Fruit fly (Drosophila melanogaster): ENCODE data around the gene Acp95EF.

Gene Acp95EF

DNA sequence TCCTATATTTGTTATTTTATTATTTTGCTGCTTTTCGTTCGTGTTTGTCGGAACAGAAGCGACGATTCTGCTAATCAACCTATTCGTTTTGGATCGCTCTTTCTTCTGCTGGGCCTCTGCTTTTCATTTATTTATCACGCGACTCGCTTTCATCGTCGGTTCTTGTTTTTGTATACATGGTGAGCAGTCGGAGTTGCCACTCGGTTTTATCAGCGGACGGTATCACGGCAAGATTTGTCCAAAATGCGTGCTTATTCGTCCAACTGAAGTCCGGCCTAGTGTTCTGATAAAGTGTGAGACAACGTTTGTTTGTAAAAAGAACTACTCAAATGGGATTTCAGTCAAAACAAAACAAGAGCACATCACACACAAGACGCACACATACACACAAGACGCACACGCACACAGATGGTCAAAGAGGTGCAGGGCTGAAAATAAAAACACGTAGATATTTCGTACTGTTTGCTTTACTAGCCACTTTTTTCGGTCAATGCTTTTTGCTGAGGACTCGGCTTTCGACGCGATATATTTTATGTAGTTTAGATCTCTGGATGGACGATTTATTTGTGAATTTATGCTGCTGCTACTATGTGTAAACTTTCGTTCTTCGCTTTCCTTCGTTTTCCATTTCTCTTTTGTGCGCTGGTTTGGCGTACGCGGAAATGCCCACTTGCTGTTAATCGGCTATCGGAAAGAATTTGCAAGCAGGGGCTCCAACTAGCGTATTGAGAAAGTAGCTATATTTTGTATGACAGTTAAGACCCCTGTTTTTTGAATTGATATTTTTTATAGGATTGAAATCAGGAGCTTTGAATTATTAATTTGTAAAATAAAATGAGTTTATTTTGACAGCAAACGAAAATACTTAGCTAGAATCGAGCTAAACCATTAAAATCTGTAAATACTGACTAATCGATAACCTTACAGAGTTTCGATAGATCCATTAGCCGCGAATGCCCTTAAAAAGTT is 7.2 kb upstream of the Acp95EF start, which contains the start of gene twin:
twin (minus strand) TSS at position 632 of the 969 bp plus-strand sequence.
- TF ChIP-seq CG17801 (GFP tag; optimal IDR thresholded peaks at IDR 0.05; ENCODE audit: partially characterized antibody): peak; percentile 46

DNA sequence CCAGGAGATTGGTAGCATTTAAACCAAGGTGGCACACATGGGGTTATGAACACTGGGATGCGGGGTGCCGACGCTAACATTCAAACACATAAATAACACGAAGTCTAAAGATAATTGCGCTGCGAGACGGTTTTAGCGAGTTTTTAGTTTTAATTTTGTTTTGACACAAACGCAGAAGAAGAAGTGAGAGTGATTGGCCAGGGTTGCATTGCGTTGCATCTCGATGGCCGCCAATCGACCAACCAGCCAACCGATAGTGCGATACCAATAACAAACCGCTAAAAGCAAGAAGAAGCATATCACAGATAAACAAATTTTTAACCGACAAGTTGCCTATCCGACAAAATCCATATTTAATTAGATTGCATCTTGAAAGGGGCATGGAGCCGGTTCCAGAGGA is 2.0 kb upstream of the Acp95EF start, which contains the start of the genes Spps and CG13609:
Spps (minus strand) TSS at position 191 of the 400 bp plus-strand sequence.
CG13609 (plus strand) TSS at position 280 of the 400 bp plus-strand sequence.
- peak; percentile 33 for TF ChIP-seq CG17801 (GFP tag; optimal IDR thresholded peaks at IDR 0.05; ENCODE audit: partially characterized antibody)

DNA sequence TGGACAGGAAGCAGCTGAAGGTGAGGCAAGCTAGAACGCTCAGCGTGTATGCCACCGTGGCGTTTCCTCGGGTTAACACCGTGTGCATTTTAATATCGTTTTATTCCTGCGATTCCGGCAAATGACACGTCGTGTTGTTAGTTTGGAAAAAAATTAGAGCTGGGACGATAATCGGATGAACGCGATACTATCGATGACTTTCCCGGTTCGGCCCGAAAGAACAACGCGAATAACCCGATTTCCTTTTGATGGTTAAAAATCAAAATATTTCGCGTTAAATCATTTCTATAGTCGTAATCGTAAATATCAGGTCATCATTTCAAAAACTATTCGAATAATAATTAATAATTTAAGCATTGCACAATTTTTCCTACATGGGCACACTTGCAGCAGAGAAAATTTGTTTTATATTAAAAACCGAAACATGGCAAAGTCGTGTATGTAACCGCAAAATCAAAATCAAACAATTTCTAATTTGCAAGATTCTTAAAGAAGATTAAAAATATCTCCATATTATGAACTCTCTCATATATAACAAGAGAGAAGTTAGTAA is 1.2 kb downstream of the Acp95EF start, which contains the start of gene Spase22-23:
Spase22-23 (minus strand) TSS at position 166 of the 553 bp plus-strand sequence.
- no peak for TF ChIP-seq CG17801 (GFP tag; optimal IDR thresholded peaks at IDR 0.05; ENCODE audit: partially characterized antibody)

DNA sequence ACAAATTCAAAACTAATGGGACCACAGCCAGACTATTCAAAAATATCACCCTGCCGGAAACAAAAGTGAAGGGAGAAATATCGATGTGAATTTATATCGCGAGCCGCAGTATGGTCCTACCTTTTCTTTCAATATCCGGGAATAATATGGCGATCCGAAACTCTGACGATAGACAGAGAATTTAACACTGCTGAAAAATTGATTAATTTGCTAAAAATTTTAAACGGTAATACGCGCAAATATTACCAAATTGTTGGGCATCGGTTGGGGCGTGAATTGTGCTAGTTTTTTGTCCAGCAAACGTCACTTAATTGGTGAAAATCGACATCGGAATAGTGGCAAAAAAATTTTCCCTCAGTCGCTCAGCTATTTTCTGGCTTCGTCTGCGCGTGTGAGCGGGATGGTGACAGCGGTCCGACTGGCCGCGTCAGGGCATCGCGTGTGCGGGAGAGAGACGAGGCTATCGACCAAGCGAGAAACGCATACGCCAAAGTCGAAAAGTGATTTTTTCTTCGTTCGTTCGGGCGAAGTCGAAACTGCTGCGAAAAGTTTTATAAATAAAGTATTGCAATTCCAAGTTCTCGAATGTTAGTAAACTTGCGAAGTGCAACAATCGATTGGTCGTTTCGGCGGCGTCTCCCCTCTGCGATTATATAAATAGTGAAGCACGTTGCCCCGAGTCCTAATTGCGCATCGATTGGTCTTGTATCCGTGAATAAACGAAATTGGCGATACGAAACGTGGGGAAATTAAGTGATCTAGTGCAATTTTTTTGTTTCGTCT is 1.8 kb downstream of the Acp95EF start, which contains the start of gene mask:
mask (plus strand) TSS at position 140 of the 783 bp plus-strand sequence.
- TF ChIP-seq CG17801 (GFP tag; optimal IDR thresholded peaks at IDR 0.05; ENCODE audit: partially characterized antibody): peak; percentile 65

DNA sequence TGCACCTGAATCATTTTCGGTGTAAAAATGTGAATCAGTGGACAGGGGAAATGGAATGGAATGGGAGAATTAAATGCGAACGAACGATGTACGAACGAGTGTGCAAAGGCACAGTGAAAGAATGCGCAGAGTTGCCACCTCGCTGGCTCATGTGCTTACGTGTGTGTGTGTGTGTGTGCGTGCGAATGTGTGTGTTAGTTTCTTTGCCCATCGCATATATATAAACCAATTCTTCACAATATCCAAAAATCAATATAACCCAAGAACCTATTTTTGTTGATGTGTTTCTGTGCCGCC is 2.4 kb downstream of the Acp95EF start:
- no peak for TF ChIP-seq CG17801 (GFP tag; optimal IDR thresholded peaks at IDR 0.05; ENCODE audit: partially characterized antibody)

DNA sequence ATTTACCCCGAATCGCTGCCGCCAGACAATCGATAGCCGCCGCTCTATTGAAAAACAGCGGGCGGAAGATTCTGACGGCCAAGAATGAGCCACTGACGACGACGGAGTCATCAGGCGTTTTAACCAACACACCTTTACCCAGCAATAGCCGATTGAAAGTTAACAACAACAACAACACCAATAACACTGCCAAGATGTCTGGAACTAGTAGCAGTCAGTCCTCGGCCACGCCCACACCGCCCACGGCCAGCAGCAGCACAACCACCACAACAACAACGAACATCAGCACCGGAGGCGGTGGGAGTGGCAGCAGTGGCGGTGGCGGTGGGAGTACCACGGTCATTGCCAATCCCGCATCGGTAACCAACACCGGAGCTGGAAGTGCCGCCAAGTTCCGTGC is 3.1 kb downstream of the Acp95EF start:
- no peak for TF ChIP-seq CG17801 (GFP tag; optimal IDR thresholded peaks at IDR 0.05; ENCODE audit: partially characterized antibody)

DNA sequence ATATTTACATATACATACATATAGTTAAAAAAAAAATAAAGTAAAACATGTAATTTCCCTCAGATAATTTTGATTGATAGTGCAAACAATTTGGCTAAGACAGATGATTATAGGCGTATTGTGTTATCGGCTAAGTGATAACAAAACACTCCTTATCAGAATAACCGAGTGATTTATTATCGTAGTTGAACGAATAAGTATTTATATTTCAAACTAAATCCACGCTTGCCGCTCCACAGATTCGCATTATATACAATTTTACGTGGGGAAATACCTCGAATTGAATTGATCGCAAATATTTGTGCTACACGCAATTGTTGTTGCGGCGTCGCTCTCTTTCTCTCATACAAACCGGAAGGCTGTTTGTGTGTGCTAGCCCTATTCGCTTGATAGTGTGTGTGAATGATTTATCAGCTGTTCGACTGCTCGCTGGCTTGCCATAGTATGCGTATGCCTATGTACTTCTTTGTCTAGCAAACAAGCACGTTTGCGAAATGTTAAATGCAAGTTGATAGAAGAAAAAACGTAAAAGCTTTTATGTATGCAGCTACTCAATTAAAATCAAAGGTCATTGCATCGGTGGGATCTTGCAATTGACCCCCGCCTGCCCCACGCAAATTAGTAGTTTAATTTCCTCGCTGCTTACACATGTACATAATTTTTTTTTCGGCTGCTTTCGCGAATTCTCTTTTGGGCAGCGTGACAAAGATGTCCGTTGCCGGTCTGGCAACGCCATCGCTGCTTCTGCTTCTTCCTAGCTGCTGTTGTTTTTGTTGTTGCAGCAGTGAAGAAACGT is 4.8 kb downstream of the Acp95EF start:
- TF ChIP-seq CG17801 (GFP tag; optimal IDR thresholded peaks at IDR 0.05; ENCODE audit: partially characterized antibody): peak; percentile 18

DNA sequence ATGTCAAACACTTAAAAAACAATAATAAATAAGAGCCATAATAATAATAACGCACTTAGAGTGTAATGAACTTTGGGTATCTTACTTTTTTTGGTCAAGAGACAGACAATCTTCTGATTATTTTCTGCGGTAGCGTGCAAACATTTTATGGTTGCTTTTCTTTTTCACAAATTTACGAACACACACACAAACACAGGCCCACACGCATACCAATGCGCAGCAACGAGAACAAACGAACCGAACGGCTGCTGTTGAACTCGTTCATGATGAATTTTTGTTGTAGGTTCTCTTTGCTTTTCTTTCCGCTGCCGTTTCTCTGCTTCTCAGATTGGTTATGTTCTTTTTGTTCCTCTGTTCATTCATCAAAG is 5.4 kb downstream of the Acp95EF start:
- TF ChIP-seq CG17801 (GFP tag; optimal IDR thresholded peaks at IDR 0.05; ENCODE audit: partially characterized antibody): no peak

DNA sequence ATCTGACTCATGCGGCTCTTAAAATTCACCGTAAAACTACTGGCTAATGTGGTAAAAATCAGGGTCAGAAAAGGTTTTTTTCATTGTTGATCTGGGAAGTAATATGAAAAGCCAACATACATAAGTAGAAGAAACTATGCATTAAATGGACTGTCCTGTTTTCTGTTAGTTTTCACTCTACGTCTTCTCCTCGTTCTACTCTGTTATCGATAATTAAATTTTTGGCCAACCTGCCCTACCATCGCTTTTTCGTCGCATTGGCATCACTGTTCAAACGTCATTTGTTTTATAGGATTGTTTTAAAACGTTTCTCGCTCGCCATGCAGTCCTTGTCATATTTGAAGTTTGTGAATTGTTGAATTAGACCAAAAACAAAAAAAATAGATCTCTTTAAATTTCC is 5.9 kb downstream of the Acp95EF start:
- TF ChIP-seq CG17801 (GFP tag; optimal IDR thresholded peaks at IDR 0.05; ENCODE audit: partially characterized antibody): no peak

DNA sequence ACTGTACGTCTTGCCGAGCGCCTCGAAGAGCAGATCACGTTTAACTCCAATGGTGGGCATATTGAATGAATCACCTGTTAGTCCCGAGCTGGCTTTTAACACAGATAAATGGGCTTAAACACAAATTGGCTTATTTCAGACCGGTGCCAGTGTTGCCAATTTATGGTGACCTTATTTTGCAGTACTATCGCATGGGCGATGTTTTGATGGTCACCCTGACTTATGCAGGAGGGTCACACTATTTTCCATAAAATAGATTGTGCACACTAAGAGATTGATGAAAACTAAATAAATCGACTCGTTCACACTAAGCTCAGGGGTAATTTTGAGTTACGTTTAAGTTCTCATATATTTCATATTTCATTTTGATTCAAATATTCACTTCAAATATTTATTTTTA is 23.7 kb downstream of the Acp95EF start, which contains the start of gene beta-PheRS:
beta-PheRS (minus strand) TSS at position 186 of the 400 bp plus-strand sequence.
- no peak for TF ChIP-seq CG17801 (GFP tag; optimal IDR thresholded peaks at IDR 0.05; ENCODE audit: partially characterized antibody)

DNA sequence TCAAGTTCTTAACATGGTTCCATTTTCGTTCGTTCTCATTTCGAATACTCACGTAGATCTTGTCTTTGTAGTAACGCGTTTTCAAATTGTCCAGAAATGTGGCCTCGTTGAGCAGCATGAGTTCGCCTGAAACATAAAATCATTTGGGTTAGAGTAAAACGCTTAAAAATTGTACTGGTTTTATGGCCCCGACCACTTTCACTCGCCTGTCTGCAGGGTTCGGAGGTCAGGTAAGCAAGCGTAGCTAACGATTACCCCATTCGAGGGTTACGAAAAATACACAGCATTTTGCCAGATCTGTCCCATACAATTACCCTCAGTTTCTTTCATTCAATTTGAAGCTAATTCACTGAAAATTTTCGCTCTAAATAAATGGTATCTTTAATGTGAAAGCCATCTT is 29.6 kb downstream of the Acp95EF start:
- no peak for TF ChIP-seq CG17801 (GFP tag; optimal IDR thresholded peaks at IDR 0.05; ENCODE audit: partially characterized antibody)

DNA sequence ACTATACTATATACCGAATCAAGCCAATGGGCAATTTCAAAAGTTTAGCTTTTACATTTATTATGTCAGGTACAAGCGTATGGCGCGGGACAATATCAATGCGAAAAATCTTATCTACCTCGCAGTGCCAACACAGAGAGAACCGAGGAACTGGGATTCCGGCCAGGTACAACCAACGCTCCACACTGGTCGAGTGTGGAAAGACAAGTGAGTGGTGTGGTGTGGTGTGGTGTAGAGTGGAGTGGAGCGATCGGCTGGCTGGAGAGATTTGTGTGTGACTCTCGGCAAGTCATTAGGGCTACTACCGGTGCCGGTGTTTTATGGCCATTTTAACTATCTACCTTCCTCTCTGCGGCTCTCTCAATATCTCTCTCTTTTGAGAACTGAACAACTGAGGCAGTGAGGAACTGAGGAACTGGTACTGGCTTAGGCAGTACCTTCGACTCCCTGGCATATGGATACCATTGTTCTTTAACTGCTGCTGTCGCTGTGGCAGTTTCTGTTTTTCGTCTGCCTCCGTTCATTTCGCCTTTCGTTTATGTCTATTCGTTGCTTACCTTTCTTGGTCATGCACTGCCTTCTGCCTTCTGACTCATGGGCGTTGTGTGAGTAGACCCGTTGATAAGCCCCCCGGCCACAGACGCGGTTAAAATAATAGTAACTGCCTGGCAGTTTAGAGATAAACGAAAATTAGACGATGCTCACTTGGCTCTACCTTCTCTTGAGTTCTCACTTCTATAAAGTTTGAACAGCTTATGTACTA is 30.7 kb downstream of the Acp95EF start:
- peak; percentile 96 for TF ChIP-seq CG17801 (GFP tag; optimal IDR thresholded peaks at IDR 0.05; ENCODE audit: partially characterized antibody)

DNA sequence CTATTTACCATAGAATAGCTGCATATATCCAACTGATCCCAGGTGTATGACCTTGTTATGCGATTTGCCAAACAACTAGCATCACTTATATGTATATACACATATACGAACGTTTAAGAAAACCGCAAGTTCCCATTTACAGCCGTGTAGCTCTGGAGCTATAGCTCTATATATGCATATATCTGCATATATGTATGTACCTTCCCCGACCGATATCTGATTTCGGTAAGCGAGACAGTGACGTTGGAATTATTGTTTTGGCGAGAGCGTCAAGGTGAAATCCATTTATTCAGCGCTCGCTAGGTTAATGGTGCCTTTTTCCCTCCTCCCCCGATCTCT is 31.2 kb downstream of the Acp95EF start:
- no peak for TF ChIP-seq CG17801 (GFP tag; optimal IDR thresholded peaks at IDR 0.05; ENCODE audit: partially characterized antibody)

DNA sequence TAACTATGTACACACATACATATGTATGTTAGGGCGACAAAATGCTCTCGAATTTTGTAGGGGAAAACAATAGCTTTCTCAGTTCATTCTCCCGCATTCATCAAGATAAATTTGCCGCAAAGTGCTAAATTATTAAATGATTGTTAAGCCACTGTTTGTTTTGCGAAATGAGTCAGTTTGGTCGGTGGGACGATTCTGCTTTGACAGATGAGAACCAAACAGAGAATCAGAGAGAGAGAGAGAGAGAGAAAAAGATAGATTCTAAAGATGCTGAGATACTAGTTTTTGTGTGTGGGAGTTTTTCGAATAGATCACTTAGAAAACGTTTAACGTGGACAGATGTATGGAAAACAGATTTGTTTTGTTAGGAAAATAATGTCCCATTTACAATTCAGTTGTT is 31.6 kb downstream of the Acp95EF start:
- TF ChIP-seq CG17801 (GFP tag; optimal IDR thresholded peaks at IDR 0.05; ENCODE audit: partially characterized antibody): no peak

Data from ovary, adult (tissue).